Worm (Caenorhabditis elegans): Measurements from ENCODE around the gene F54D10.9.

DNA sequence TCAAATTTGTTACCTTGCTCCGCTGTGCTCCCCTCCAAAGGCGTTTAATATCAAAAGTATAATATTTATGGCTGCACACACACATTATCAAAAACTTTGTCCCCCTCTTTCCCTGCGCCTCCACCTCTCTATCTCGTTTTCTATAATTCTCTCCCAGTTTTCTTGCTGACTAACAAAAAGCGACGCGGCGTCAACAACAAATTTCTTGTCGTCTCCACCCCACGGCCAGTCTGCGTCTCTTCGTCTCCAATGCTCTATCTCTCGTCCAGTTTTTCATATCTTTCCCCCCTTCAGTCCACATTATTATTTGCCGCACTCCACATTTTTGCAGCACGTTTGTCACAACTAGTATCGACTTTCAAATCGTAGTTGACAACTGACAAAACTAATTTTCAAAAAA is 21.7 kb downstream of the F54D10.9 start:
- no peak for TF ChIP-seq med-1 (GFP tag; optimal IDR thresholded peaks at IDR 0.05; ENCODE audit: insufficient read depth)
- no peak for TF ChIP-seq ref-1 (GFP tag; conservative IDR thresholded peaks at IDR 0.05)
- no peak for TF ChIP-seq flt-1 (GFP tag; IDR thresholded peaks at IDR 0.05)
- TF ChIP-seq ztf-29 (GFP tag; IDR thresholded peaks at IDR 0.05), result no peak
- no peak for TF ChIP-seq klf-2 (GFP tag; conservative IDR thresholded peaks at IDR 0.05)
- no peak for TF ChIP-seq tab-1 (GFP tag; IDR thresholded peaks at IDR 0.05)
- TF ChIP-seq T22C8.4 (GFP tag; IDR thresholded peaks at IDR 0.05), result no peak
